Worm (Caenorhabditis elegans) whole organism, mixed stage, embryonic: ENCODE results near the gene pod-1.

Experiments
- ceh-39 ChIP-seq: fragments of 150-350 bp; optimal IDR thresholded peaks from 2 replicates; lab custom pipeline; 2014; ENCODE audit warnings: missing biosample characterization, missing genetic modification characterization
- drap-1 ChIP-seq: fragments of 200-800 bp; sonication (Bioruptor generic); optimal IDR thresholded peaks from 3 replicates; lab custom pipeline; 2018; ENCODE audit warnings: mild to moderate bottlenecking, missing genetic modification characterization, missing compliant biosample characterization
- elt-1 ChIP-seq: sonication (generic microtip); optimal IDR thresholded peaks from 2 replicates; lab custom pipeline; 2017; ENCODE audit warnings: missing genetic modification characterization, mild to moderate bottlenecking, missing compliant biosample characterization, antibody characterized with exemption, moderate library complexity, borderline replicate concordance; ENCODE audit not compliant: insufficient read depth
- lin-13 ChIP-seq: fragments of 150-350 bp; optimal IDR thresholded peaks from 2 replicates; lab custom pipeline; 2014; ENCODE audit warnings: missing biosample characterization, missing genetic modification characterization
- mep-1 ChIP-seq: fragments of 150-350 bp; optimal IDR thresholded peaks from 2 replicates; lab custom pipeline; 2017; ENCODE audit warnings: missing biosample characterization, missing genetic modification reagents, missing genetic modification characterization, inconsistent platforms
- sptf-1 ChIP-seq: sonication (generic microtip); optimal IDR thresholded peaks from 2 replicates; lab custom pipeline; 2017; ENCODE audit warnings: mild to moderate bottlenecking, missing genetic modification characterization, moderate library complexity, missing compliant biosample characterization
- unc-62 ChIP-seq: fragments of 150-350 bp; optimal IDR thresholded peaks from 2 replicates; lab custom pipeline; 2014; ENCODE audit warnings: missing biosample characterization, missing genetic modification reagents, missing genetic modification characterization
- ztf-11 ChIP-seq: fragments of 150-350 bp; optimal IDR thresholded peaks from 2 replicates; lab custom pipeline; 2014; ENCODE audit warnings: missing biosample characterization, missing genetic modification characterization

DNA sequence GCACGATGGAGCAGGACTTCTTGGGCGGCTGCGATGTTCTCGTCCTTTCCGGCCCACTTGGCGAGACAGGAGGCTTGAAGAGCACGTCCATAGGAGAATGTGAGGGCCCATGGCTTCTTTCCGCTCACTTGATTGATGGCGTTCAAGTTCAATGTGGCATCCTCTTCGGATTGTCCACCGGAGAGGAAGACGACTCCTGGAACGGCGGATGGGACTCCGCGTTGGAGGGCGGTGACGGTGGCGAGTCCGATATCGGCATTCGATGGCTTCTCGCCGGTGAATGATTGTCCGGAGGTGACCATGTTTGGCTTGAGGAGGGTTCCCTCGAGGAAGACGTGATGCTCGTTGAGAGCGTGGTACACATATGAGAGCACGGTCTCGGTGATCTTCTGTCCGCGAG lies 39.7 kb upstream of the pod-1 start:
- TF ChIP-seq lin-13 (tag; lab: Kevin White, UChicago) = no peak
- no peak for TF ChIP-seq sptf-1 (tag; lab: Kevin White, UChicago)
- TF ChIP-seq unc-62 (GFP tag; lab: Kevin White, UChicago) = no peak
- no peak for TF ChIP-seq ceh-39
- no peak for TF ChIP-seq elt-1 (tag; lab: Kevin White, UChicago)
- TF ChIP-seq drap-1 (GFP tag; lab: Kevin White, UChicago) = no peak
- TF ChIP-seq ztf-11 (tag; lab: Kevin White, UChicago) = no peak
- no peak for TF ChIP-seq mep-1 (tag; lab: Kevin White, UChicago)
